Worm (Caenorhabditis elegans): ENCODE measurements around the gene scyl-1.

scyl-1 gene

DNA sequence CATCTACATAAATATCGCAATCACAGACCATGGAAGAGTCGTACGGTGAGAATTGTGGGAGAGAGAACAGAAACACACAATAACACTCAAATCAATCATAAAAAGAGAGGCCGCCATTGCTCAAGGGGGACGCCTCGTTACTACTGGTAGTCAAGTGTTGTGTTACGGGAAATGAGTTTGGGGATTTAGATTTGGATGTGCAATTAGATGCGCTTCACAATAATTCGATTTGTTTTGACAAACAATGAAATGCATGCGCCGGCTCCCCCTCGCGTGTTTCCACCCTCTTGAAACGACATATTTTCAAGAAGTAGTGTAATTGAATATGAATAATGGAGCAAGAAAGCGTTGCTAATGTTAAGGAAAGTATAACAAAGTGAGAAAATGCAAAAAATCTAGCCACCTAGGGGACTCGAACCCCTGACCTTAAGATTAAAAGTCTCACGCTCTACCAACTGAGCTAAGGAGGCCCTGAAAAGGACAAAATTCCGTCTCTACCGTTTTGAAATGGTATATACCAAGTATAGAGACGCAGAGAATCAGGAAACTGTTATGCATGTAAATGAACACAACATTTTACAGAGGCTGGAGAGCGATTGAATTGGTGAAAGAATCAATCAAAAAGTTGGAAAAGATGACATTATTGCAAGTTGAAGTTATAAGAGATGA, 14.8 kb downstream of the scyl-1 start:
- no peak for TF ChIP-seq hmbx-1 (tag; optimal IDR thresholded peaks at IDR 0.05)
- TF ChIP-seq ceh-13 (GFP tag; optimal IDR thresholded peaks at IDR 0.05), result no peak
- TF ChIP-seq hnd-1 (tag; optimal IDR thresholded peaks at IDR 0.05), result no peak
- TF ChIP-seq hmg-4 (GFP tag; optimal IDR thresholded peaks at IDR 0.05), result no peak
- TF ChIP-seq scrt-1 (GFP tag; IDR thresholded peaks at IDR 0.05), result no peak
- no peak for TF ChIP-seq aly-1 (tag; optimal IDR thresholded peaks at IDR 0.05)
- no peak for TF ChIP-seq B0310.2 (tag; optimal IDR thresholded peaks at IDR 0.05)
- no peak for TF ChIP-seq tbx-11 (GFP tag; IDR thresholded peaks at IDR 0.05)
- TF ChIP-seq pes-1 (GFP tag; IDR thresholded peaks at IDR 0.05), result no peak
- TF ChIP-seq flt-1 (GFP tag; IDR thresholded peaks at IDR 0.05), result no peak
- TF ChIP-seq ceh-36 (tag; optimal IDR thresholded peaks at IDR 0.05), result no peak
- no peak for TF ChIP-seq ama-1 (optimal IDR thresholded peaks at IDR 0.05)
- TF ChIP-seq F13C5.2 (tag; optimal IDR thresholded peaks at IDR 0.05), result no peak
- TF ChIP-seq tbx-37 (GFP tag; conservative IDR thresholded peaks at IDR 0.05), result no peak
- no peak for TF ChIP-seq tra-4 (tag; optimal IDR thresholded peaks at IDR 0.05)
- TF ChIP-seq sea-1 (GFP tag; conservative IDR thresholded peaks at IDR 0.05), result no peak
- no peak for TF ChIP-seq ets-7 (tag; optimal IDR thresholded peaks at IDR 0.05)

ce11 chrV:13025283-13025682, 16.2 kb downstream of the scyl-1 start:
- TF ChIP-seq B0310.2 (tag; optimal IDR thresholded peaks at IDR 0.05) (no peak), sea-1 (GFP tag; conservative IDR thresholded peaks at IDR 0.05) (no peak), aly-1 (tag; optimal IDR thresholded peaks at IDR 0.05) (no peak), flt-1 (GFP tag; IDR thresholded peaks at IDR 0.05) (no peak), tbx-11 (GFP tag; IDR thresholded peaks at IDR 0.05) (no peak), scrt-1 (GFP tag; IDR thresholded peaks at IDR 0.05) (no peak), hmg-4 (GFP tag; optimal IDR thresholded peaks at IDR 0.05) (no peak), tbx-37 (GFP tag; conservative IDR thresholded peaks at IDR 0.05) (no peak), hmbx-1 (tag; optimal IDR thresholded peaks at IDR 0.05) (no peak), pes-1 (GFP tag; IDR thresholded peaks at IDR 0.05) (no peak), ets-7 (tag; optimal IDR thresholded peaks at IDR 0.05) (no peak), ceh-13 (GFP tag; optimal IDR thresholded peaks at IDR 0.05) (no peak), tra-4 (tag; optimal IDR thresholded peaks at IDR 0.05) (no peak), ceh-36 (tag; optimal IDR thresholded peaks at IDR 0.05) (no peak), F13C5.2 (tag; optimal IDR thresholded peaks at IDR 0.05) (no peak)

ce11 chrV:13024499-13024898, 17.0 kb downstream of the scyl-1 start:
- no peak for TF ChIP-seq hnd-1 (tag; optimal IDR thresholded peaks at IDR 0.05)
- TF ChIP-seq ama-1 (optimal IDR thresholded peaks at IDR 0.05), result no peak
- no peak for TF ChIP-seq ceh-13 (GFP tag; optimal IDR thresholded peaks at IDR 0.05)
- TF ChIP-seq sea-1 (GFP tag; conservative IDR thresholded peaks at IDR 0.05), result no peak
- TF ChIP-seq tbx-37 (GFP tag; conservative IDR thresholded peaks at IDR 0.05), result no peak
- TF ChIP-seq hmg-4 (GFP tag; optimal IDR thresholded peaks at IDR 0.05), result no peak
- no peak for TF ChIP-seq flt-1 (GFP tag; IDR thresholded peaks at IDR 0.05)
- no peak for TF ChIP-seq hmbx-1 (tag; optimal IDR thresholded peaks at IDR 0.05)
- no peak for TF ChIP-seq aly-1 (tag; optimal IDR thresholded peaks at IDR 0.05)
- no peak for TF ChIP-seq scrt-1 (GFP tag; IDR thresholded peaks at IDR 0.05)

ce11 chrV:13022265-13022664, 19.3 kb downstream of the scyl-1 start:
- TF ChIP-seq tbx-37 (GFP tag; conservative IDR thresholded peaks at IDR 0.05), result no peak
- no peak for TF ChIP-seq pes-1 (GFP tag; IDR thresholded peaks at IDR 0.05)
- TF ChIP-seq tra-4 (tag; optimal IDR thresholded peaks at IDR 0.05), result no peak
- no peak for TF ChIP-seq scrt-1 (GFP tag; IDR thresholded peaks at IDR 0.05)
- no peak for TF ChIP-seq aly-1 (tag; optimal IDR thresholded peaks at IDR 0.05)
- TF ChIP-seq hmbx-1 (tag; optimal IDR thresholded peaks at IDR 0.05), result no peak
- TF ChIP-seq ets-7 (tag; optimal IDR thresholded peaks at IDR 0.05), result no peak
- TF ChIP-seq ceh-13 (GFP tag; optimal IDR thresholded peaks at IDR 0.05), result no peak
- no peak for TF ChIP-seq hnd-1 (tag; optimal IDR thresholded peaks at IDR 0.05)
- TF ChIP-seq F13C5.2 (tag; optimal IDR thresholded peaks at IDR 0.05), result no peak
- no peak for TF ChIP-seq ceh-36 (tag; optimal IDR thresholded peaks at IDR 0.05)
- TF ChIP-seq B0310.2 (tag; optimal IDR thresholded peaks at IDR 0.05), result no peak
- TF ChIP-seq ama-1 (optimal IDR thresholded peaks at IDR 0.05), result no peak
- TF ChIP-seq hmg-4 (GFP tag; optimal IDR thresholded peaks at IDR 0.05), result no peak
- no peak for TF ChIP-seq flt-1 (GFP tag; IDR thresholded peaks at IDR 0.05)
- TF ChIP-seq sea-1 (GFP tag; conservative IDR thresholded peaks at IDR 0.05), result no peak
- no peak for TF ChIP-seq tbx-11 (GFP tag; IDR thresholded peaks at IDR 0.05)

DNA sequence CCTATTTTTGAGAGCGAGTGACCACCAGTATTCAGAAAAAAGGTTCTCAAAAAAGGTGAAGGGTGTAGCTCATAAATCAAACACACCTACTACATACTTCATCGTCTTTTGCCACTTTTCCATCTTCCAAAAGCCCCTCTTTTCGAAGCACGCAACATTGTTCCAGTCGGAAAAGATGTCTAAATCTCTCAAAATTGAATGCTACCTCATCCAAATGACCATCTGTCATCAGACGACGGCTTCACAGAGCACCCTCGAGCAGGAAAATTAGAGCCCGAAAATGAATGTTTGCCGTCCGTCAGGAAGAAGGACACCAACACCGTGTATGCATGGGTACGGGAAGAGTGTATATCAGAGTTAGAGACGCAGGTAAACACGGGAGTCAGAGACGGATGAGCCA, 20.0 kb downstream of the scyl-1 start:
- no peak for TF ChIP-seq F13C5.2 (tag; optimal IDR thresholded peaks at IDR 0.05)
- TF ChIP-seq ceh-36 (tag; optimal IDR thresholded peaks at IDR 0.05), result no peak
- TF ChIP-seq ets-7 (tag; optimal IDR thresholded peaks at IDR 0.05), result no peak
- no peak for TF ChIP-seq tra-4 (tag; optimal IDR thresholded peaks at IDR 0.05)
- TF ChIP-seq aly-1 (tag; optimal IDR thresholded peaks at IDR 0.05), result no peak
- no peak for TF ChIP-seq flt-1 (GFP tag; IDR thresholded peaks at IDR 0.05)
- no peak for TF ChIP-seq ama-1 (optimal IDR thresholded peaks at IDR 0.05)
- TF ChIP-seq hmg-4 (GFP tag; optimal IDR thresholded peaks at IDR 0.05), result no peak

- TF ChIP-seq tra-4 (tag; optimal IDR thresholded peaks at IDR 0.05) (no peak), ceh-13 (GFP tag; optimal IDR thresholded peaks at IDR 0.05) (no peak), tbx-37 (GFP tag; conservative IDR thresholded peaks at IDR 0.05) (no peak), flt-1 (GFP tag; IDR thresholded peaks at IDR 0.05) (no peak), hmbx-1 (tag; optimal IDR thresholded peaks at IDR 0.05) (no peak), ceh-36 (tag; optimal IDR thresholded peaks at IDR 0.05) (no peak), aly-1 (tag; optimal IDR thresholded peaks at IDR 0.05) (no peak), F13C5.2 (tag; optimal IDR thresholded peaks at IDR 0.05) (no peak), hnd-1 (tag; optimal IDR thresholded peaks at IDR 0.05) (no peak), ets-7 (tag; optimal IDR thresholded peaks at IDR 0.05) (no peak), scrt-1 (GFP tag; IDR thresholded peaks at IDR 0.05) (no peak), sea-1 (GFP tag; conservative IDR thresholded peaks at IDR 0.05) (no peak), hmg-4 (GFP tag; optimal IDR thresholded peaks at IDR 0.05) (no peak), tbx-11 (GFP tag; IDR thresholded peaks at IDR 0.05) (no peak), B0310.2 (tag; optimal IDR thresholded peaks at IDR 0.05) (no peak), pes-1 (GFP tag; IDR thresholded peaks at IDR 0.05) (no peak), ama-1 (optimal IDR thresholded peaks at IDR 0.05) (no peak)
Measured at ce11 chrV:13020638-13021037, 20.9 kb downstream of the scyl-1 start.

DNA sequence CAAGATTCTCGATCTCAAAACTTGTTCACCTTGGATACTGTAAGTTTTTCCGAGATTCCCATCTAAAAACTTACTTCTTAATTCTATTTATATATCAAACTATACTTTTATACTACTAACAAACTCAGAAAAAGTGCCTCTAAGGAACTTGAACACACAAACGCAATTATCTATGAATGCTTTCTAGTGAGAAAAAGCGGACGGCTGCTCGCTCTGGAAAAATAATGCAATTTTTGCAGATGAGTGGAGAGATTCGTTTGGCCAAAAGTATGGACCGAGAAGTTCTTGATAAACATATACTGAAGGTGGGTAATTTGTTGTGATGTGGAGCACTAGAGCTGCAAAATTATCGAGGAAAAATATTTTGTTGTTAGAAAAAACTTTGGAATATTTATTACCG, 21.5 kb downstream of the scyl-1 start:
- TF ChIP-seq aly-1 (tag; optimal IDR thresholded peaks at IDR 0.05), result no peak
- no peak for TF ChIP-seq sea-1 (GFP tag; conservative IDR thresholded peaks at IDR 0.05)
- no peak for TF ChIP-seq F13C5.2 (tag; optimal IDR thresholded peaks at IDR 0.05)
- TF ChIP-seq B0310.2 (tag; optimal IDR thresholded peaks at IDR 0.05), result no peak
- TF ChIP-seq tbx-11 (GFP tag; IDR thresholded peaks at IDR 0.05), result no peak
- TF ChIP-seq flt-1 (GFP tag; IDR thresholded peaks at IDR 0.05), result no peak
- no peak for TF ChIP-seq tbx-37 (GFP tag; conservative IDR thresholded peaks at IDR 0.05)
- TF ChIP-seq scrt-1 (GFP tag; IDR thresholded peaks at IDR 0.05), result no peak
- TF ChIP-seq ceh-36 (tag; optimal IDR thresholded peaks at IDR 0.05), result no peak
- no peak for TF ChIP-seq hnd-1 (tag; optimal IDR thresholded peaks at IDR 0.05)
- no peak for TF ChIP-seq ceh-13 (GFP tag; optimal IDR thresholded peaks at IDR 0.05)
- no peak for TF ChIP-seq ama-1 (optimal IDR thresholded peaks at IDR 0.05)
- no peak for TF ChIP-seq hmbx-1 (tag; optimal IDR thresholded peaks at IDR 0.05)
- TF ChIP-seq tra-4 (tag; optimal IDR thresholded peaks at IDR 0.05), result no peak
